Fruit fly (Drosophila melanogaster) whole organism, embryonic: ENCODE data around the gene dpr18.
A peak's percentile ranks its signal among the peaks of the same experiment; 100 is the strongest.

ENCODE experiments used
- Antp ChIP-seq: fragments of 200-800 bp; sonication (Bioruptor generic); optimal IDR thresholded peaks from 3 replicates; lab custom pipeline; 2016; ENCODE audit warnings: missing biosample characterization, missing genetic modification characterization
- BtbVII ChIP-seq: fragments of 200-800 bp; sonication (Bioruptor generic); optimal IDR thresholded peaks from 3 replicates; lab custom pipeline; 2017; ENCODE audit warnings: missing biosample characterization, mild to moderate bottlenecking, missing genetic modification characterization
- CG14441 ChIP-seq: fragments of 200-800 bp; sonication (Bioruptor generic); IDR thresholded peaks from 2 replicates; pipeline ENCODE4 v1.3.6; 2022; ENCODE audit warnings: missing biosample characterization, missing genetic modification characterization
- CG14965 ChIP-seq: fragments of 200-800 bp; sonication (Bioruptor generic); optimal IDR thresholded peaks from 2 replicates; lab custom pipeline; 2016; ENCODE audit warnings: missing biosample characterization, missing genetic modification characterization, borderline replicate concordance
- CG15696 ChIP-seq: fragments of 200-800 bp; sonication (Bioruptor generic); optimal IDR thresholded peaks from 2 replicates; lab custom pipeline; 2019; ENCODE audit warnings: missing biosample characterization, mild to moderate bottlenecking, missing genetic modification characterization, moderate library complexity
- CG1602 ChIP-seq: fragments of 200-800 bp; sonication (Bioruptor generic); optimal IDR thresholded peaks from 3 replicates; lab custom pipeline; 2016; ENCODE audit warnings: missing biosample characterization, missing genetic modification characterization
- CG17328 ChIP-seq: fragments of 200-800 bp; sonication (Bioruptor generic); IDR thresholded peaks from 2 replicates; pipeline ENCODE4 v1.3.6; 2022; ENCODE audit warnings: missing biosample characterization, missing genetic modification characterization
- CG17359 ChIP-seq: fragments of 200-800 bp; sonication (Bioruptor generic); optimal IDR thresholded peaks from 3 replicates; lab custom pipeline; 2018; ENCODE audit warnings: missing biosample characterization, mild to moderate bottlenecking, missing genetic modification characterization, moderate library complexity
- CG17568 ChIP-seq: fragments of 200-800 bp; sonication (Bioruptor generic); optimal IDR thresholded peaks from 2 replicates; lab custom pipeline; 2018; ENCODE audit warnings: missing biosample characterization, mild to moderate bottlenecking, missing genetic modification characterization, moderate library complexity
- CG17912 ChIP-seq: fragments of 200-800 bp; sonication (Bioruptor generic); optimal IDR thresholded peaks from 2 replicates; lab custom pipeline; 2018; ENCODE audit warnings: missing biosample characterization, mild to moderate bottlenecking, missing genetic modification characterization
- CG18262 ChIP-seq: fragments of 200-800 bp; optimal IDR thresholded peaks from 3 replicates; lab custom pipeline; 2019; ENCODE audit warnings: missing biosample characterization, mild to moderate bottlenecking, missing genetic modification characterization, moderate library complexity
- CG2199 ChIP-seq: fragments of 200-800 bp; sonication (Bioruptor generic); IDR thresholded peaks from 3 replicates; pipeline ENCODE4 v1.3.6; 2022; ENCODE audit warnings: missing biosample characterization, missing genetic modification characterization
- CG3163 ChIP-seq: fragments of 200-800 bp; sonication (Bioruptor generic); optimal IDR thresholded peaks from 3 replicates; lab custom pipeline; 2016; ENCODE audit warnings: missing biosample characterization, missing genetic modification characterization
- CG32532 ChIP-seq: fragments of 200-800 bp; sonication (Bioruptor generic); IDR thresholded peaks from 2 replicates; pipeline ENCODE4 v1.3.6; 2022; ENCODE audit warnings: missing biosample characterization, missing genetic modification characterization
- CG32772 ChIP-seq: fragments of 200-800 bp; sonication (Bioruptor generic); IDR thresholded peaks from 2 replicates; pipeline ENCODE4 v1.3.6; 2022; ENCODE audit warnings: missing biosample characterization, missing genetic modification characterization
- CG33557 ChIP-seq: fragments of 200-800 bp; sonication (Bioruptor generic); optimal IDR thresholded peaks from 2 replicates; lab custom pipeline; 2019; ENCODE audit warnings: missing biosample characterization, mild to moderate bottlenecking, missing genetic modification characterization, moderate library complexity
- CG3838 ChIP-seq: fragments of 200-800 bp; sonication (Bioruptor generic); optimal IDR thresholded peaks from 3 replicates; lab custom pipeline; 2016; ENCODE audit warnings: missing biosample characterization, missing genetic modification characterization
- CG4730 ChIP-seq: fragments of 200-800 bp; sonication (Bioruptor generic); IDR thresholded peaks from 2 replicates; pipeline ENCODE4 v1.3.6; 2022; ENCODE audit warnings: missing biosample characterization, missing genetic modification characterization
- CG5245 ChIP-seq: fragments of 200-800 bp; sonication (Bioruptor generic); optimal IDR thresholded peaks from 3 replicates; lab custom pipeline; 2016; ENCODE audit warnings: missing biosample characterization, missing genetic modification characterization
- CG7987 ChIP-seq: fragments of 200-800 bp; sonication (Bioruptor generic); optimal IDR thresholded peaks from 2 replicates; lab custom pipeline; 2018; ENCODE audit warnings: missing biosample characterization, mild to moderate bottlenecking, missing genetic modification characterization, moderate library complexity
- CG9932 ChIP-seq: fragments of 200-800 bp; sonication (Bioruptor generic); IDR thresholded peaks from 2 replicates; pipeline ENCODE4 v1.3.6; 2022; ENCODE audit warnings: missing biosample characterization, missing genetic modification characterization
- CTCF ChIP-seq: fragments of 200-800 bp; sonication (Bioruptor generic); optimal IDR thresholded peaks from 2 replicates; lab custom pipeline; 2017; ENCODE audit warnings: missing biosample characterization, mild to moderate bottlenecking, missing genetic modification characterization, moderate library complexity
- Dad ChIP-seq: fragments of 200-800 bp; sonication (Bioruptor generic); optimal IDR thresholded peaks from 3 replicates; lab custom pipeline; 2016; ENCODE audit warnings: missing biosample characterization, missing genetic modification characterization
- Dref ChIP-seq: fragments of 200-800 bp; sonication (Bioruptor generic); IDR thresholded peaks from 2 replicates; pipeline ENCODE4 v1.3.6; 2022; ENCODE audit warnings: missing biosample characterization, missing genetic modification characterization
- Gug ChIP-seq: fragments of 200-800 bp; sonication (Bioruptor generic); IDR thresholded peaks from 4 replicates; pipeline ENCODE4 v1.3.6; 2022; ENCODE audit warnings: missing biosample characterization, missing genetic modification characterization
- Hand ChIP-seq: fragments of 200-800 bp; sonication (Bioruptor generic); optimal IDR thresholded peaks from 2 replicates; lab custom pipeline; 2017; ENCODE audit warnings: mild to moderate bottlenecking, missing biosample characterization, missing genetic modification reagents, missing genetic modification characterization
- Hsf ChIP-seq: fragments of 200-800 bp; sonication (Bioruptor generic); optimal IDR thresholded peaks from 3 replicates; lab custom pipeline; 2016; ENCODE audit warnings: missing biosample characterization, missing genetic modification characterization
- NFAT ChIP-seq: fragments of 200-800 bp; sonication (Bioruptor generic); IDR thresholded peaks from 2 replicates; pipeline ENCODE4 v1.3.6; 2022; ENCODE audit warnings: missing biosample characterization, missing genetic modification characterization
- Sox102F ChIP-seq: fragments of 200-800 bp; sonication (Bioruptor generic); optimal IDR thresholded peaks from 2 replicates; lab custom pipeline; 2018; ENCODE audit warnings: missing biosample characterization, mild to moderate bottlenecking, missing genetic modification characterization, moderate library complexity
- Sry-δ ChIP-seq: fragments of 200-800 bp; sonication (Bioruptor generic); optimal IDR thresholded peaks from 2 replicates; lab custom pipeline; 2016; ENCODE audit warnings: missing biosample characterization, missing genetic modification characterization
- Xrp1 ChIP-seq: fragments of 200-800 bp; sonication (Bioruptor generic); IDR thresholded peaks from 2 replicates; pipeline ENCODE4 v1.3.6; 2022; ENCODE audit warnings: missing biosample characterization, missing genetic modification characterization
- amos ChIP-seq: fragments of 200-800 bp; sonication (Bioruptor generic); IDR thresholded peaks from 2 replicates; pipeline ENCODE4 v1.3.6; 2022; ENCODE audit warnings: missing biosample characterization, missing genetic modification characterization; ENCODE audit not compliant: partially characterized antibody
- bcd ChIP-seq: fragments of 200-800 bp; sonication (Bioruptor generic); optimal IDR thresholded peaks from 2 replicates; lab custom pipeline; 2017; ENCODE audit warnings: missing biosample characterization, mild to moderate bottlenecking, missing genetic modification characterization
- bsh ChIP-seq, 2 experiments: fragments of 200-800 bp; sonication (Bioruptor generic); optimal IDR thresholded peaks; 2 replicates each; lab custom pipeline; 2017 to 2018; ENCODE audit warnings: mild to moderate bottlenecking in 2 of 2, missing biosample characterization in 2 of 2, missing genetic modification characterization in 2 of 2, moderate library complexity in 1 of 2
- chn ChIP-seq: fragments of 200-800 bp; sonication (Bioruptor generic); optimal IDR thresholded peaks from 2 replicates; lab custom pipeline; 2016; ENCODE audit warnings: missing biosample characterization, missing genetic modification characterization
- exex ChIP-seq: fragments of 200-800 bp; sonication (Bioruptor generic); optimal IDR thresholded peaks from 4 replicates; lab custom pipeline; 2018; ENCODE audit warnings: missing biosample characterization, mild to moderate bottlenecking, missing genetic modification characterization, moderate library complexity
- hb ChIP-seq: fragments of 200-800 bp; sonication (Bioruptor generic); IDR thresholded peaks from 3 replicates; pipeline ENCODE4 v1.3.6; 2022; ENCODE audit warnings: missing biosample characterization, missing genetic modification characterization; ENCODE audit not compliant: partially characterized antibody
- jumu ChIP-seq: fragments of 200-800 bp; sonication (Bioruptor generic); optimal IDR thresholded peaks from 3 replicates; lab custom pipeline; 2016; ENCODE audit warnings: missing biosample characterization, missing genetic modification characterization
- knrl ChIP-seq: fragments of 200-800 bp; sonication (Bioruptor generic); IDR thresholded peaks from 3 replicates; pipeline ENCODE4 v1.3.6; 2022; ENCODE audit warnings: missing biosample characterization, missing genetic modification characterization; ENCODE audit not compliant: partially characterized antibody
- lilli ChIP-seq: fragments of 200-800 bp; sonication (Bioruptor generic); optimal IDR thresholded peaks from 3 replicates; lab custom pipeline; 2016; ENCODE audit warnings: missing biosample characterization, missing genetic modification characterization
- luna ChIP-seq: fragments of 200-800 bp; sonication (Bioruptor generic); optimal IDR thresholded peaks from 2 replicates; lab custom pipeline; 2016; ENCODE audit warnings: missing biosample characterization, missing genetic modification characterization
- nerfin-2 ChIP-seq: fragments of 200-800 bp; sonication (Bioruptor generic); IDR thresholded peaks from 2 replicates; pipeline ENCODE4 v1.3.6; 2022; ENCODE audit warnings: missing biosample characterization, missing genetic modification characterization; ENCODE audit not compliant: partially characterized antibody
- nmo ChIP-seq: fragments of 200-800 bp; sonication (Bioruptor generic); optimal IDR thresholded peaks from 2 replicates; lab custom pipeline; 2018; ENCODE audit warnings: missing biosample characterization, mild to moderate bottlenecking, missing genetic modification characterization, moderate library complexity
- pita ChIP-seq: fragments of 200-800 bp; sonication (Bioruptor generic); optimal IDR thresholded peaks from 2 replicates; lab custom pipeline; 2017; ENCODE audit warnings: missing biosample characterization, mild to moderate bottlenecking, missing genetic modification characterization
- sd ChIP-seq: fragments of 200-800 bp; sonication (Bioruptor generic); optimal IDR thresholded peaks from 3 replicates; lab custom pipeline; 2018; ENCODE audit warnings: missing biosample characterization, mild to moderate bottlenecking, missing genetic modification characterization, moderate library complexity
- slp2 ChIP-seq: fragments of 200-800 bp; sonication (Bioruptor generic); optimal IDR thresholded peaks from 2 replicates; lab custom pipeline; 2016; ENCODE audit warnings: missing biosample characterization, missing genetic modification characterization
- stc ChIP-seq: fragments of 200-800 bp; sonication (Bioruptor generic); IDR thresholded peaks from 2 replicates; pipeline ENCODE4 v1.3.6; 2022; ENCODE audit warnings: missing biosample characterization, missing genetic modification characterization
- tio ChIP-seq: fragments of 200-800 bp; sonication (Bioruptor generic); optimal IDR thresholded peaks from 2 replicates; lab custom pipeline; 2017; ENCODE audit warnings: missing biosample characterization, missing genetic modification characterization, inconsistent platforms
- trh ChIP-seq: fragments of 200-800 bp; sonication (Bioruptor generic); optimal IDR thresholded peaks from 2 replicates; lab custom pipeline; 2016; ENCODE audit warnings: missing biosample characterization, missing genetic modification characterization
- unc-4 ChIP-seq: fragments of 200-800 bp; sonication (Bioruptor generic); IDR thresholded peaks from 2 replicates; pipeline ENCODE4 v1.3.6; 2022; ENCODE audit warnings: missing biosample characterization, missing genetic modification characterization; ENCODE audit not compliant: partially characterized antibody
- wek ChIP-seq: fragments of 200-800 bp; sonication (Bioruptor generic); optimal IDR thresholded peaks from 3 replicates; lab custom pipeline; 2018; ENCODE audit warnings: missing biosample characterization, mild to moderate bottlenecking, missing genetic modification characterization, moderate library complexity

The dpr18 gene

DNA sequence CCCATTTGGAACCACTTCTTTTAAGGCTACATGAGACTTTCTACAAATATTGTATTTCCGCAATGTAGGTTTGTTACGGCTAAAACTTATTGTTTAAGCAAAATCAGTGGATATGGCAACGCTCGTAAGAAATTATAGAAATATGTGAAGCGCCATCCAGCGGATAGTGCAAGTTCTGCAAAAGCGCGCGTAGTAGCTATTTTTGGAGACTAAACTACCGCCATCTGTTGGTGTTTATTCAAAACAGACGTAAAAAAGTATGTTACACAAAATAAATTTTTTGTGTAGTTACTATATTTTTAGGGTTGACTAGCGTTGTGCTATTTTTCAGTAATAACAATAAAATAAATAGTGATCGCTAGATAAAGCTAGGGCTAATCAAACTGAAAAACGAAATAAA lies 42.2 kb downstream of the dpr18 start (continued):
- TF ChIP-seq CG14965 (GFP tag; lab: Kevin White, UChicago), result peak; percentile 58
- 0 out of 2 replicates have a peak, but pooled peaks have one; percentile 27 for TF ChIP-seq CG4730
- TF ChIP-seq CG9932 (GFP tag; lab: Robert Waterston, UW), result peak; percentile 56
- TF ChIP-seq CG2199 (GFP tag; lab: Robert Waterston, UW), result peak; percentile 50; the same call in 1 of the 3 replicates
- TF ChIP-seq knrl (GFP tag; lab: Robert Waterston, UW), result peak; percentile 27; the same call in 1 of the 3 replicates
- no peak for TF ChIP-seq CG33557 (GFP tag; lab: Kevin White, UChicago)
- no peak for TF ChIP-seq amos (GFP tag; lab: Robert Waterston, UW)
- TF ChIP-seq sd (tag; lab: Kevin White, UChicago), result peak; percentile 5
- TF ChIP-seq luna (GFP tag; lab: Kevin White, UChicago), result peak; percentile 24
- TF ChIP-seq Sry-δ (GFP tag; lab: Kevin White, UChicago), result no peak
- TF ChIP-seq CG5245 (GFP tag; lab: Kevin White, UChicago), result peak; percentile 12
- no peak for TF ChIP-seq trh
- peak; percentile 37; the same call in 1 of the 4 replicates for TF ChIP-seq Gug (GFP tag; lab: Robert Waterston, UW)
- no peak for TF ChIP-seq bcd (GFP tag; lab: Kevin White, UChicago)
- TF ChIP-seq chn (GFP tag; lab: Kevin White, UChicago), result peak; percentile 24
- no peak for TF ChIP-seq BtbVII
- no peak for TF ChIP-seq nerfin-2 (GFP tag; lab: Robert Waterston, UW)
- no peak for TF ChIP-seq CG7987 (GFP tag; lab: Kevin White, UChicago)
- TF ChIP-seq exex (tag; lab: Kevin White, UChicago), result peak; percentile 33
- no peak for TF ChIP-seq nmo (GFP tag; lab: Kevin White, UChicago)
- no peak for TF ChIP-seq Dref
- TF ChIP-seq CG18262 (tag; lab: Kevin White, UChicago), result no peak
- TF ChIP-seq CG17912 (GFP tag; lab: Kevin White, UChicago), result peak; percentile 26
- TF ChIP-seq Antp (GFP tag; lab: Kevin White, UChicago), result peak; percentile 73
- 0 out of 2 replicates have a peak, but pooled peaks have one; percentile 25 for TF ChIP-seq stc (GFP tag; lab: Robert Waterston, UW)
- TF ChIP-seq pita, result peak; percentile 37
- peak; percentile 59 for TF ChIP-seq CG14441 (GFP tag; lab: Robert Waterston, UW)
- TF ChIP-seq CG3838 (GFP tag; lab: Kevin White, UChicago), result no peak
- TF ChIP-seq Hsf (GFP tag; lab: Kevin White, UChicago), result peak; percentile 3
- no peak for TF ChIP-seq Hand (GFP tag; lab: Kevin White, UChicago)
- TF ChIP-seq CG32772, result peak; percentile 52; the same call in 1 of the 2 replicates
- no peak for TF ChIP-seq Xrp1 (GFP tag; lab: Robert Waterston, UW)
- peak; percentile 53 for TF ChIP-seq slp2
- TF ChIP-seq hb, result no peak
- peak; percentile 98 for TF ChIP-seq CTCF (GFP tag; lab: Kevin White, UChicago)
- TF ChIP-seq wek (GFP tag; lab: Kevin White, UChicago), result no peak
- TF ChIP-seq jumu (GFP tag; lab: Kevin White, UChicago), result peak; percentile 52
- peak; percentile 77 for TF ChIP-seq CG32532 (GFP tag; lab: Robert Waterston, UW)
- TF ChIP-seq unc-4, result 0 out of 2 replicates have a peak, but pooled peaks have one; percentile 17
- no peak for TF ChIP-seq CG17568 (GFP tag; lab: Kevin White, UChicago)
- TF ChIP-seq tio (GFP tag; lab: Kevin White, UChicago), result no peak
- TF ChIP-seq CG17328, result peak; percentile 5; the same call in 1 of the 2 replicates
- peak; percentile 83 for TF ChIP-seq NFAT (GFP tag; lab: Robert Waterston, UW)
- no peak for TF ChIP-seq CG1602 (GFP tag; lab: Kevin White, UChicago)
- TF ChIP-seq CG17359 (tag; lab: Kevin White, UChicago), result peak; percentile 25
- TF ChIP-seq CG15696, result peak; percentile 26
- no peak for TF ChIP-seq CG3163
- TF ChIP-seq Dad (GFP tag; lab: Kevin White, UChicago), result peak; percentile 6
- peak; percentile 30 for TF ChIP-seq Sox102F (GFP tag; lab: Kevin White, UChicago)
- TF ChIP-seq bsh (GFP tag; optimal IDR thresholded peaks at IDR 0.05; lab: Kevin White, UChicago), result no peak
- peak; percentile 60 for TF ChIP-seq lilli (GFP tag; lab: Kevin White, UChicago)
